Fruit fly (Drosophila melanogaster) whole organism, embryonic: ENCODE measurements around the gene Vps2.

Source experiments
- Aef1 ChIP-seq: fragments of 200-800 bp; sonication (Bioruptor generic); IDR thresholded peaks from 3 replicates; pipeline ENCODE4 v1.3.6; 2022; ENCODE audit warnings: missing biosample characterization, missing genetic modification characterization
- Antp ChIP-seq: fragments of 200-800 bp; sonication (Bioruptor generic); optimal IDR thresholded peaks from 3 replicates; lab custom pipeline; 2016; ENCODE audit warnings: missing biosample characterization, missing genetic modification characterization
- Atf-2 ChIP-seq: fragments of 200-800 bp; sonication (Bioruptor generic); optimal IDR thresholded peaks from 2 replicates; lab custom pipeline; 2016; ENCODE audit warnings: missing biosample characterization, missing genetic modification characterization
- Atf6 ChIP-seq: fragments of 200-800 bp; sonication (Bioruptor generic); IDR thresholded peaks from 2 replicates; pipeline ENCODE4 v1.3.6; 2022; ENCODE audit warnings: missing biosample characterization, missing genetic modification characterization
- Awh ChIP-seq: fragments of 200-800 bp; sonication (Bioruptor generic); IDR thresholded peaks from 2 replicates; pipeline ENCODE4, ENCODE4 v1.3.6; 2022; ENCODE audit warnings: missing biosample characterization, missing genetic modification characterization
- CG1024 ChIP-seq: fragments of 200-800 bp; sonication (Bioruptor generic); IDR thresholded peaks from 2 replicates; pipeline ENCODE4 v1.3.6; 2022; ENCODE audit warnings: missing biosample characterization, missing genetic modification characterization
- CG10462 ChIP-seq: fragments of 200-800 bp; sonication (Bioruptor generic); optimal IDR thresholded peaks from 2 replicates; lab custom pipeline; 2016; ENCODE audit warnings: missing biosample characterization, missing genetic modification characterization
- CG10959 ChIP-seq: fragments of 200-800 bp; sonication (Bioruptor generic); IDR thresholded peaks from 2 replicates; pipeline ENCODE4 v1.3.6; 2022; ENCODE audit warnings: missing biosample characterization, missing genetic modification characterization
- CG10979 ChIP-seq: fragments of 200-800 bp; sonication (Bioruptor generic); optimal IDR thresholded peaks from 2 replicates; lab custom pipeline; 2018; ENCODE audit warnings: missing biosample characterization, mild to moderate bottlenecking, missing genetic modification characterization, moderate library complexity
- CG11504 ChIP-seq: fragments of 200-800 bp; sonication (Bioruptor generic); optimal IDR thresholded peaks from 3 replicates; lab custom pipeline; 2019; ENCODE audit warnings: missing biosample characterization, mild to moderate bottlenecking, missing genetic modification characterization, moderate library complexity
- CG12071 ChIP-seq: fragments of 200-800 bp; sonication (Bioruptor generic); optimal IDR thresholded peaks from 3 replicates; lab custom pipeline; 2018; ENCODE audit warnings: missing biosample characterization, mild to moderate bottlenecking, missing genetic modification characterization
- CG14860 ChIP-seq: fragments of 200-800 bp; sonication (Bioruptor generic); IDR thresholded peaks from 3 replicates; pipeline ENCODE4 v1.3.6; 2022; ENCODE audit warnings: missing biosample characterization, missing genetic modification characterization; ENCODE audit not compliant: partially characterized antibody
- CG17359 ChIP-seq: fragments of 200-800 bp; sonication (Bioruptor generic); optimal IDR thresholded peaks from 3 replicates; lab custom pipeline; 2018; ENCODE audit warnings: missing biosample characterization, mild to moderate bottlenecking, missing genetic modification characterization, moderate library complexity
- CG17385 ChIP-seq: fragments of 200-800 bp; sonication (Bioruptor generic); optimal IDR thresholded peaks from 3 replicates; lab custom pipeline; 2018; ENCODE audit warnings: missing biosample characterization, mild to moderate bottlenecking, missing genetic modification characterization
- CG17568 ChIP-seq: fragments of 200-800 bp; sonication (Bioruptor generic); optimal IDR thresholded peaks from 2 replicates; lab custom pipeline; 2018; ENCODE audit warnings: missing biosample characterization, mild to moderate bottlenecking, missing genetic modification characterization, moderate library complexity
- CG4360 ChIP-seq: fragments of 200-800 bp; sonication (Bioruptor generic); IDR thresholded peaks from 2 replicates; pipeline ENCODE4 v1.3.6; 2022; ENCODE audit warnings: missing biosample characterization, missing genetic modification characterization
- CG6254 ChIP-seq: fragments of 200-800 bp; sonication (Bioruptor generic); optimal IDR thresholded peaks from 3 replicates; lab custom pipeline; 2017; ENCODE audit warnings: mild to moderate bottlenecking, missing biosample characterization, missing genetic modification reagents, missing genetic modification characterization
- CG6654 ChIP-seq: fragments of 200-800 bp; sonication (Bioruptor generic); optimal IDR thresholded peaks from 2 replicates; lab custom pipeline; 2017; ENCODE audit warnings: missing biosample characterization, mild to moderate bottlenecking, missing genetic modification characterization
- CG7372 ChIP-seq: fragments of 200-800 bp; sonication (Bioruptor generic); IDR thresholded peaks from 2 replicates; pipeline ENCODE4 v1.3.6; 2022; ENCODE audit warnings: missing biosample characterization, missing genetic modification characterization
- CG8388 ChIP-seq: fragments of 200-800 bp; sonication (Bioruptor generic); optimal IDR thresholded peaks from 2 replicates; lab custom pipeline; 2019; ENCODE audit warnings: missing biosample characterization, mild to moderate bottlenecking, missing genetic modification characterization, moderate library complexity
- Chrac-16 ChIP-seq: fragments of 200-800 bp; sonication (Bioruptor generic); optimal IDR thresholded peaks from 3 replicates; lab custom pipeline; 2016; ENCODE audit warnings: missing biosample characterization, missing genetic modification characterization
- Dbx ChIP-seq: fragments of 200-800 bp; sonication (Bioruptor generic); IDR thresholded peaks from 3 replicates; pipeline ENCODE4 v1.3.6; 2022; ENCODE audit warnings: missing biosample characterization, missing genetic modification characterization
- Dll ChIP-seq: fragments of 200-800 bp; sonication (Bioruptor generic); IDR thresholded peaks from 4 replicates; pipeline ENCODE4 v1.3.6; 2022; ENCODE audit warnings: missing biosample characterization, missing genetic modification characterization; ENCODE audit not compliant: partially characterized antibody
- Doc2 ChIP-seq: fragments of 200-800 bp; sonication (Bioruptor generic); IDR thresholded peaks from 2 replicates; pipeline ENCODE4 v1.3.6; 2022; ENCODE audit warnings: missing biosample characterization, missing genetic modification characterization
- Elba2 ChIP-seq: fragments of 200-800 bp; sonication (Bioruptor generic); optimal IDR thresholded peaks from 3 replicates; lab custom pipeline; 2016; ENCODE audit warnings: missing biosample characterization, missing genetic modification characterization
- GATAe ChIP-seq: fragments of 200-800 bp; sonication (Bioruptor generic); conservative IDR thresholded peaks from 2 replicates; pipeline ENCODE4 v1.3.6; 2022; ENCODE audit warnings: missing biosample characterization, missing genetic modification characterization
- HLH4C ChIP-seq: fragments of 200-800 bp; sonication (Bioruptor generic); IDR thresholded peaks from 3 replicates; pipeline ENCODE4 v1.3.6; 2022; ENCODE audit warnings: missing biosample characterization, missing genetic modification characterization; ENCODE audit not compliant: partially characterized antibody
- HmgD ChIP-seq: fragments of 200-800 bp; sonication (Bioruptor generic); optimal IDR thresholded peaks from 3 replicates; lab custom pipeline; 2016; ENCODE audit warnings: missing biosample characterization, missing genetic modification characterization
- MBD-R2 ChIP-seq: fragments of 200-800 bp; sonication (Bioruptor generic); IDR thresholded peaks from 2 replicates; pipeline ENCODE4 v1.3.6; 2022; ENCODE audit warnings: missing biosample characterization, missing genetic modification characterization
- Mad ChIP-seq: fragments of 200-800 bp; sonication (Bioruptor generic); optimal IDR thresholded peaks from 2 replicates; lab custom pipeline; 2016; ENCODE audit warnings: missing biosample characterization, missing genetic modification characterization
- Nf-YA ChIP-seq: fragments of 200-800 bp; sonication (Bioruptor generic); IDR thresholded peaks from 2 replicates; pipeline ENCODE4 v1.3.6; 2022; ENCODE audit warnings: missing biosample characterization, missing genetic modification characterization
- Side ChIP-seq: fragments of 200-800 bp; sonication (Bioruptor generic); optimal IDR thresholded peaks from 2 replicates; lab custom pipeline; 2016; ENCODE audit warnings: missing biosample characterization, missing genetic modification characterization
- Trl ChIP-seq, 3 experiments: fragments of >200 bp in 2 of 3; fragments of 200-800 bp in 1 of 3; sonication (Bioruptor generic) in 1 of 3; optimal IDR thresholded peaks; 2 replicates in 1 of 3; 3 replicates in 2 of 3; lab custom pipeline; 2016 to 2017; ENCODE audit warnings: missing biosample characterization in 1 of 3, missing genetic modification characterization in 1 of 3
- Xbp1 ChIP-seq: fragments of 200-800 bp; sonication (Bioruptor generic); optimal IDR thresholded peaks from 3 replicates; lab custom pipeline; 2016; ENCODE audit warnings: missing biosample characterization, mild to moderate bottlenecking, missing genetic modification characterization
- chm ChIP-seq: fragments of 200-800 bp; sonication (Bioruptor generic); IDR thresholded peaks from 2 replicates; pipeline ENCODE4 v1.3.6; 2022; ENCODE audit warnings: missing biosample characterization, missing genetic modification characterization
- chn ChIP-seq: fragments of 200-800 bp; sonication (Bioruptor generic); optimal IDR thresholded peaks from 2 replicates; lab custom pipeline; 2016; ENCODE audit warnings: missing biosample characterization, missing genetic modification characterization
- dan ChIP-seq: fragments of 200-800 bp; sonication (Bioruptor generic); IDR thresholded peaks from 2 replicates; pipeline ENCODE4 v1.3.6; 2022; ENCODE audit warnings: missing biosample characterization, missing genetic modification characterization
- dmrt11E ChIP-seq: fragments of 200-800 bp; sonication (Bioruptor generic); optimal IDR thresholded peaks from 3 replicates; lab custom pipeline; 2018; ENCODE audit warnings: missing biosample characterization, mild to moderate bottlenecking, missing genetic modification characterization, moderate library complexity
- exex ChIP-seq: fragments of 200-800 bp; sonication (Bioruptor generic); optimal IDR thresholded peaks from 4 replicates; lab custom pipeline; 2018; ENCODE audit warnings: missing biosample characterization, mild to moderate bottlenecking, missing genetic modification characterization, moderate library complexity
- ftz-f1 ChIP-seq: fragments of 200-800 bp; sonication (Bioruptor generic); optimal IDR thresholded peaks from 2 replicates; lab custom pipeline; 2016; ENCODE audit warnings: missing biosample characterization, missing genetic modification characterization
- mam ChIP-seq: fragments of 200-800 bp; sonication (Bioruptor generic); optimal IDR thresholded peaks from 3 replicates; lab custom pipeline; 2016; ENCODE audit warnings: missing biosample characterization, missing genetic modification characterization
- nmo ChIP-seq: fragments of 200-800 bp; sonication (Bioruptor generic); optimal IDR thresholded peaks from 2 replicates; lab custom pipeline; 2018; ENCODE audit warnings: missing biosample characterization, mild to moderate bottlenecking, missing genetic modification characterization, moderate library complexity
- sim ChIP-seq: fragments of 200-800 bp; sonication (Bioruptor generic); IDR thresholded peaks from 2 replicates; pipeline ENCODE4 v1.3.6; 2022; ENCODE audit warnings: missing biosample characterization, missing genetic modification characterization
- slbo ChIP-seq: fragments of 200-800 bp; sonication (Bioruptor generic); IDR thresholded peaks from 2 replicates; pipeline ENCODE4 v1.3.6; 2022; ENCODE audit warnings: missing biosample characterization, missing genetic modification characterization
- sr ChIP-seq: fragments of 200-800 bp; sonication (Bioruptor generic); IDR thresholded peaks from 3 replicates; pipeline ENCODE4 v1.3.6; 2022; ENCODE audit warnings: missing biosample characterization, missing genetic modification characterization
- ssp ChIP-seq: fragments of 200-800 bp; sonication (Bioruptor generic); IDR thresholded peaks from 2 replicates; pipeline ENCODE4 v1.3.6; 2022; ENCODE audit warnings: missing biosample characterization, missing genetic modification characterization
- tin ChIP-seq: fragments of 200-800 bp; sonication (Bioruptor generic); optimal IDR thresholded peaks from 3 replicates; lab custom pipeline; 2016; ENCODE audit warnings: missing biosample characterization, missing genetic modification characterization
- trh ChIP-seq: fragments of 200-800 bp; sonication (Bioruptor generic); optimal IDR thresholded peaks from 2 replicates; lab custom pipeline; 2016; ENCODE audit warnings: missing biosample characterization, missing genetic modification characterization

The Vps2 gene

dm6 chr3R:26036153-26037144, 16.2 kb upstream of the Vps2 start (continued):
- TF ChIP-seq Antp: peak; percentile 34
- no peak for TF ChIP-seq Dll (GFP tag; lab: Robert Waterston, UW)
- peak; percentile 99 for TF ChIP-seq CG10979 (tag; lab: Kevin White, UChicago)
- peak; percentile 85 for TF ChIP-seq CG10959 (GFP tag; lab: Robert Waterston, UW)
- peak; percentile 77 for TF ChIP-seq tin (GFP tag; lab: Kevin White, UChicago)
- peak; percentile 15; the same call in 1 of the 2 replicates for TF ChIP-seq CG1024 (GFP tag; lab: Robert Waterston, UW)
- TF ChIP-seq Aef1: 0 out of 3 replicates have a peak, but pooled peaks have one; percentile 22
- TF ChIP-seq CG10462 (GFP tag; lab: Kevin White, UChicago): peak; percentile 84
- peak; percentile 71 for TF ChIP-seq Xbp1
- TF ChIP-seq nmo (GFP tag; lab: Kevin White, UChicago): peak; percentile 98
- peak; percentile 56 for TF ChIP-seq CG12071
- TF ChIP-seq CG6254: peak; percentile 95
- TF ChIP-seq Mad (GFP tag; lab: Kevin White, UChicago): peak; percentile 64
- no peak for TF ChIP-seq Doc2 (GFP tag; lab: Robert Waterston, UW)
- peak; percentile 50; the same call in 1 of the 2 replicates for TF ChIP-seq ssp
- peak; percentile 30 for TF ChIP-seq mam (GFP tag; lab: Kevin White, UChicago)
- peak; percentile 100 for TF ChIP-seq dmrt11E (tag; lab: Kevin White, UChicago)
- peak; percentile 69 for TF ChIP-seq Atf-2 (GFP tag; lab: Kevin White, UChicago)
- no peak for TF ChIP-seq GATAe (GFP tag; lab: Robert Waterston, UW)
- no peak for TF ChIP-seq Dbx (GFP tag; lab: Robert Waterston, UW)
- TF ChIP-seq exex (tag; lab: Kevin White, UChicago): peak; percentile 23
- 0 out of 2 replicates have a peak, but pooled peaks have one; percentile 13 for TF ChIP-seq CG7372
- TF ChIP-seq sim (GFP tag; lab: Robert Waterston, UW): 0 out of 2 replicates have a peak, but pooled peaks have one; percentile 53
- peak; percentile 69 for TF ChIP-seq Awh
- peak; percentile 71 for TF ChIP-seq Side
- TF ChIP-seq Nf-YA (GFP tag; lab: Robert Waterston, UW): no peak
- peak; percentile 95 for TF ChIP-seq CG8388 (GFP tag; lab: Kevin White, UChicago)
- TF ChIP-seq sr: no peak
- TF ChIP-seq dan (GFP tag; lab: Robert Waterston, UW): peak; percentile 52; the same call in 1 of the 2 replicates
- TF ChIP-seq Trl (optimal IDR thresholded peaks at IDR 0.05; lab: Kevin White, UChicago): peak; percentile 0 to 97
- peak; percentile 23 for TF ChIP-seq Trl (GFP tag; optimal IDR thresholded peaks at IDR 0.05; lab: Kevin White, UChicago)
- TF ChIP-seq chn: peak; percentile 78
- TF ChIP-seq trh (GFP tag; lab: Kevin White, UChicago): peak; percentile 47
- no peak for TF ChIP-seq Atf6 (GFP tag; lab: Robert Waterston, UW)
- no peak for TF ChIP-seq slbo
- no peak for TF ChIP-seq ftz-f1 (GFP tag; lab: Kevin White, UChicago)
- no peak for TF ChIP-seq HmgD (GFP tag; lab: Kevin White, UChicago)
- TF ChIP-seq MBD-R2 (GFP tag; lab: Robert Waterston, UW): no peak
- 0 out of 3 replicates have a peak, but pooled peaks have one; percentile 33 for TF ChIP-seq CG14860
- TF ChIP-seq HLH4C: no peak
- TF ChIP-seq chm: peak; percentile 31; the same call in 1 of the 2 replicates
- TF ChIP-seq CG17385: peak; percentile 87
- TF ChIP-seq CG4360 (GFP tag; lab: Robert Waterston, UW): peak; percentile 38; the same call in 1 of the 2 replicates
- peak; percentile 86 for TF ChIP-seq Chrac-16
- peak; percentile 91 for TF ChIP-seq CG11504 (tag; lab: Kevin White, UChicago)
- peak; percentile 88 for TF ChIP-seq CG17359 (tag; lab: Kevin White, UChicago)
- TF ChIP-seq Elba2 (GFP tag; lab: Kevin White, UChicago): peak; percentile 51
- peak; percentile 68 for TF ChIP-seq CG6654 (GFP tag; lab: Kevin White, UChicago)
- TF ChIP-seq CG17568 (GFP tag; lab: Kevin White, UChicago): peak; percentile 82
